Worm (Caenorhabditis elegans) whole organism, L1 larva: Measurements from ENCODE around the gene Y53G8B.2.

Experiments used
- C16A3.4 ChIP-seq: fragments of 150-350 bp; optimal IDR thresholded peaks from 2 replicates; lab custom pipeline; 2014; ENCODE audit warnings: missing biosample characterization, missing genetic modification characterization
- F16B12.6 ChIP-seq: fragments of 150-350 bp; optimal IDR thresholded peaks from 2 replicates; lab custom pipeline; 2014; ENCODE audit warnings: missing biosample characterization, missing genetic modification characterization
- Y116A8C.19 ChIP-seq: sonication (generic microtip); optimal IDR thresholded peaks from 2 replicates; lab custom pipeline; 2016; ENCODE audit warnings: missing compliant biosample characterization, missing genetic modification characterization, borderline replicate concordance
- ama-1 ChIP-seq: fragments of 150-350 bp; optimal IDR thresholded peaks from 2 replicates; lab custom pipeline; 2014
- ceh-8 ChIP-seq: fragments of 200-800 bp; sonication (Bioruptor generic); optimal IDR thresholded peaks from 2 replicates; lab custom pipeline; 2018; ENCODE audit warnings: mild to moderate bottlenecking, missing genetic modification characterization, moderate library complexity, missing compliant biosample characterization
- ceh-90 ChIP-seq: sonication (generic microtip); optimal IDR thresholded peaks from 2 replicates; lab custom pipeline; 2016; ENCODE audit warnings: missing genetic modification characterization, missing compliant biosample characterization
- dpl-1 ChIP-seq, 3 experiments: fragments of 150-350 bp in 2 of 3; sonication (generic microtip) in 1 of 3; optimal IDR thresholded peaks; 2 replicates each; lab custom pipeline; 2014 to 2017; ENCODE audit warnings: missing biosample characterization in 3 of 3, missing genetic modification characterization in 3 of 3, missing genetic modification reagents in 3 of 3
- dsc-1 ChIP-seq: sonication (generic microtip); optimal IDR thresholded peaks from 2 replicates; lab custom pipeline; 2016; ENCODE audit warnings: mild to moderate bottlenecking, missing genetic modification characterization, missing compliant biosample characterization
- efl-1 ChIP-seq, 4 experiments: fragments of 150-350 bp; optimal IDR thresholded peaks in 3 of 4; peaks in 1 of 4; 1 replicate in 1 of 4; 2 replicates in 3 of 4; lab custom pipeline; 2014; ENCODE audit warnings: missing biosample characterization in 2 of 4, missing genetic modification characterization in 2 of 4, missing genetic modification reagents in 2 of 4
- fkh-10 ChIP-seq: sonication (generic microtip); optimal IDR thresholded peaks from 2 replicates; lab custom pipeline; 2017; ENCODE audit warnings: missing biosample characterization, missing genetic modification reagents, missing genetic modification characterization
- fkh-4 ChIP-seq: sonication (generic microtip); optimal IDR thresholded peaks from 2 replicates; lab custom pipeline; 2016; ENCODE audit warnings: missing compliant biosample characterization, missing genetic modification characterization, borderline replicate concordance
- fkh-8 ChIP-seq: sonication (generic microtip); optimal IDR thresholded peaks from 2 replicates; lab custom pipeline; 2016; ENCODE audit warnings: mild to moderate bottlenecking, missing genetic modification characterization, missing compliant biosample characterization
- hlh-17 ChIP-seq: fragments of 200-800 bp; sonication (Bioruptor generic); optimal IDR thresholded peaks from 2 replicates; lab custom pipeline; 2018; ENCODE audit warnings: missing genetic modification characterization, mild to moderate bottlenecking, missing compliant biosample characterization, moderate library complexity, borderline replicate concordance
- hlh-4 ChIP-seq: sonication (generic microtip); optimal IDR thresholded peaks from 2 replicates; lab custom pipeline; 2016; ENCODE audit warnings: mild to moderate bottlenecking, missing genetic modification characterization, missing compliant biosample characterization
- isw-1 ChIP-seq: fragments of 200-800 bp; sonication (Bioruptor generic); IDR thresholded peaks from 2 replicates; pipeline ENCODE4 v1.3.6; 2022; ENCODE audit warnings: missing genetic modification characterization, missing compliant biosample characterization
- jun-1 ChIP-seq: fragments of 150-350 bp; optimal IDR thresholded peaks from 2 replicates; lab custom pipeline; 2014; ENCODE audit warnings: missing biosample characterization, missing genetic modification reagents, missing genetic modification characterization
- lin-14 ChIP-seq: fragments of 200-800 bp; sonication (Bioruptor generic); optimal IDR thresholded peaks from 2 replicates; lab custom pipeline; 2018; ENCODE audit warnings: mild to moderate bottlenecking, missing genetic modification characterization, moderate library complexity, missing compliant biosample characterization
- lin-15B ChIP-seq: fragments of 150-350 bp; sonication (generic microtip); optimal IDR thresholded peaks from 3 replicates; lab custom pipeline; 2014; ENCODE audit warnings: missing biosample characterization, missing genetic modification characterization
- lir-3 ChIP-seq: sonication (generic microtip); optimal IDR thresholded peaks from 2 replicates; lab custom pipeline; 2016; ENCODE audit warnings: mild to moderate bottlenecking, missing genetic modification characterization, moderate library complexity, missing compliant biosample characterization; ENCODE audit not compliant: poor library complexity
- nhr-11 ChIP-seq: fragments of 150-350 bp; optimal IDR thresholded peaks from 2 replicates; lab custom pipeline; 2014; ENCODE audit warnings: missing biosample characterization, missing genetic modification characterization
- nhr-12 ChIP-seq: sonication (generic microtip); optimal IDR thresholded peaks from 2 replicates; lab custom pipeline; 2017; ENCODE audit warnings: missing biosample characterization, missing genetic modification characterization
- nhr-20 ChIP-seq: sonication (generic microtip); optimal IDR thresholded peaks from 2 replicates; lab custom pipeline; 2016; ENCODE audit warnings: mild to moderate bottlenecking, missing genetic modification characterization, missing compliant biosample characterization
- nhr-237 ChIP-seq: fragments of 150-350 bp; optimal IDR thresholded peaks from 2 replicates; lab custom pipeline; 2014; ENCODE audit warnings: missing biosample characterization, missing genetic modification characterization
- nhr-47 ChIP-seq: sonication (generic microtip); optimal IDR thresholded peaks from 2 replicates; lab custom pipeline; 2016; ENCODE audit warnings: mild to moderate bottlenecking, missing genetic modification characterization, moderate library complexity, missing compliant biosample characterization
- nhr-71 ChIP-seq: sonication (generic microtip); optimal IDR thresholded peaks from 2 replicates; lab custom pipeline; 2016; ENCODE audit warnings: mild to moderate bottlenecking, missing genetic modification characterization, moderate library complexity, missing compliant biosample characterization
- nhr-77 ChIP-seq: fragments of 150-350 bp; optimal IDR thresholded peaks from 2 replicates; lab custom pipeline; 2014; ENCODE audit warnings: missing biosample characterization, missing genetic modification characterization
- nhr-90 ChIP-seq: sonication (generic microtip); optimal IDR thresholded peaks from 2 replicates; lab custom pipeline; 2016; ENCODE audit warnings: mild to moderate bottlenecking, missing genetic modification characterization, missing compliant biosample characterization; ENCODE audit not compliant: poor library complexity
- pax-3 ChIP-seq: fragments of 200-800 bp; sonication (Bioruptor generic); optimal IDR thresholded peaks from 2 replicates; lab custom pipeline; 2018; ENCODE audit warnings: mild to moderate bottlenecking, missing genetic modification characterization, moderate library complexity, missing compliant biosample characterization
- pqm-1 ChIP-seq: sonication (generic microtip); optimal IDR thresholded peaks from 3 replicates; lab custom pipeline; 2017; ENCODE audit warnings: missing biosample characterization, missing genetic modification characterization
- rnt-1 ChIP-seq: sonication (generic microtip); optimal IDR thresholded peaks from 2 replicates; lab custom pipeline; 2016; ENCODE audit warnings: mild to moderate bottlenecking, missing genetic modification characterization, moderate library complexity, missing compliant biosample characterization
- snpc-4 ChIP-seq: fragments of 150-350 bp; optimal IDR thresholded peaks from 2 replicates; lab custom pipeline; 2014; ENCODE audit warnings: missing biosample characterization, missing genetic modification characterization
- sptf-1 ChIP-seq: fragments of 150-350 bp; optimal IDR thresholded peaks from 2 replicates; lab custom pipeline; 2014; ENCODE audit warnings: missing biosample characterization, missing genetic modification characterization
- tbx-2 ChIP-seq: sonication (generic microtip); optimal IDR thresholded peaks from 2 replicates; lab custom pipeline; 2016; ENCODE audit warnings: missing genetic modification characterization, missing compliant biosample characterization
- tlp-1 ChIP-seq: fragments of 150-350 bp; optimal IDR thresholded peaks from 2 replicates; lab custom pipeline; 2014; ENCODE audit warnings: missing biosample characterization, missing genetic modification characterization
- unc-86 ChIP-seq: sonication (generic microtip); optimal IDR thresholded peaks from 2 replicates; lab custom pipeline; 2016; ENCODE audit warnings: missing genetic modification characterization, missing compliant biosample characterization
- unc-98 ChIP-seq: fragments of 200-800 bp; sonication (Bioruptor generic); IDR thresholded peaks from 2 replicates; pipeline ENCODE4 v1.3.6; 2022; ENCODE audit warnings: missing genetic modification characterization, missing compliant biosample characterization
- vab-15 ChIP-seq: sonication (generic microtip); optimal IDR thresholded peaks from 2 replicates; lab custom pipeline; 2017; ENCODE audit warnings: missing genotype, mild to moderate bottlenecking, missing genetic modification characterization, missing compliant biosample characterization
- ztf-11 ChIP-seq, 2 experiments: sonication (generic microtip); optimal IDR thresholded peaks; 2 replicates each; lab custom pipeline; 2016 to 2017; ENCODE audit warnings: missing genetic modification characterization in 2 of 2, missing biosample characterization in 1 of 2, missing compliant biosample characterization in 1 of 2
- ztf-4 ChIP-seq: fragments of 150-350 bp; optimal IDR thresholded peaks from 2 replicates; lab custom pipeline; 2014; ENCODE audit warnings: missing biosample characterization, missing genetic modification characterization

Y53G8B.2 gene

DNA sequence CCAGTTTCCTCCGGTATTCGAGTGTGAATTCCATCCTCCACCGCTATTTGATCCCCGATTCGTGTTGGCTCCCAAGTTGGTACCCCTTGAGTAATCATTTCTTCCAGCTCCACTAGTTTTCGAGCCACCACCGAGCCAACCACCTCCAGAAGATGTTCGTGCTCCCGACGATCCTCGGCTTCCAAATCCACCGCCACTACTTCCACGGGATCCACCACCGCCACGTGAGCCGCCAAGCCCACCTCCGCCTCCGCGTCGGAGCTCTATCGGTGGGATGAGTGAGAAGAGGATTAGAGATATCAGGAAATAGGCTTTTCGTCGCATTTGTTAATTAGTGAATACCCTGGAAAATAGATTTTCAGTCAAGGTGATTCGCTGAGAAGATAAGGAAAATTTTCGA lies 39.8 kb downstream of the Y53G8B.2 start, which contains the start of gene H06I04.6:
H06I04.6 (minus strand) TSS at position 345 of the 400 bp plus-strand sequence.
- TF ChIP-seq lin-15B (tag; lab: Kevin White, UChicago), result no peak
- no peak for TF ChIP-seq pqm-1 (tag; lab: Kevin White, UChicago)
- TF ChIP-seq C16A3.4 (tag; lab: Kevin White, UChicago), result no peak
- TF ChIP-seq lin-14 (GFP tag; lab: Kevin White, UChicago), result no peak
- no peak for TF ChIP-seq nhr-47 (tag; lab: Kevin White, UChicago)
- no peak for TF ChIP-seq nhr-11 (tag; lab: Kevin White, UChicago)
- TF ChIP-seq, all 84 proteins: peak for 0

DNA sequence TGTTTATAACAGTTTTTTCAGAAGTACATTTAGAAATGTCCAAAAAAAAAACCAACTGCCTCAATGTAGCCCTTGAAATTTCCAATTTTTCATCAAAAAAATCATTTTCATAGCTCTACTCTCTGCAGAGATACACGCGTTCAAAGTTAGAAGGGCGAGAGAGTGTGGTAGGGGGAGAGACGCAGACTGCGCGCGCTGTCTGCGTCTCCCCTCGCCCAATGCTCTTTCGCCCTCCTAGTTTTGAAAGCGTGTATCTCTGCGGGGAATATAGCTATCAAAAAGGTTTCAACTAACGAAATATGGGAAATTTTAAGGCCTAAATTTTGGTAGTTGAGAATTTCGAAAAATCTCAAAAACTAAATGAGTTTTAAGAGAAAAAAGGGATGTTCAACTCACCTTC lies 40.2 kb downstream of the Y53G8B.2 start:
- TF ChIP-seq jun-1 (tag; lab: Kevin White, UChicago) (no peak), nhr-71 (tag; lab: Kevin White, UChicago) (no peak), unc-98 (no peak), isw-1 (GFP tag; lab: Robert Waterston, UW) (no peak), hlh-4 (tag; lab: Kevin White, UChicago) (no peak), nhr-90 (no peak), fkh-10 (no peak), ztf-11 (tag; optimal IDR thresholded peaks at IDR 0.05; lab: Kevin White, UChicago) (no peak), pax-3 (no peak), dsc-1 (tag; lab: Kevin White, UChicago) (no peak)
- TF ChIP-seq, all 84 proteins: peak for 0

DNA sequence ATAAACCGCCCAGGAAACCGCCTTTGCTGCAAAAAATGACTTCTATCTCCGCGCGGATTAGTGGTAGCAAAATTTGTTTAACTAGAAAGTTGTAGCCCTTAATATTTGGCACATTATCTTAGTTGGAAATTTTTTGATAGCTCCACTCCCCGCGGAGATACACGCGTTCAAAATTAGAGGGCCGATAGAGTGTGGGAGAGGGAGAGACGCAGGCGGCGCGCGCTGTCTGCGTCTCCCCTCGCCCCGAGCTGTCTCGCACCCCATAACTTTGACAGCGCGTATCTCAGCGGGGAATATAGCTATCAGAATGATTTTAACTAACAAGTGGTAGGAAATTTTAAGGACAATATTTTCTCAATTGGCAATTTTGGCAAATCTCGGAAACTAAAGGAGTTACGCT lies 40.7 kb downstream of the Y53G8B.2 start:
- no peak for TF ChIP-seq fkh-4 (tag; lab: Kevin White, UChicago)
- no peak for TF ChIP-seq ztf-11 (tag; optimal IDR thresholded peaks at IDR 0.05; lab: Kevin White, UChicago)
- no peak for TF ChIP-seq ceh-90 (tag; lab: Kevin White, UChicago)
- no peak for TF ChIP-seq ceh-8 (GFP tag; lab: Kevin White, UChicago)
- TF ChIP-seq F16B12.6 (tag; lab: Kevin White, UChicago), result no peak
- TF ChIP-seq fkh-8 (tag; lab: Kevin White, UChicago), result no peak
- no peak for TF ChIP-seq lir-3 (tag; lab: Kevin White, UChicago)
- no peak for TF ChIP-seq rnt-1 (tag; lab: Kevin White, UChicago)
- TF ChIP-seq hlh-17, result no peak
- no peak for TF ChIP-seq ztf-4 (tag; lab: Kevin White, UChicago)
- TF ChIP-seq nhr-11 (tag; lab: Kevin White, UChicago), result no peak
- TF ChIP-seq snpc-4 (tag; lab: Kevin White, UChicago), result no peak
- no peak for TF ChIP-seq tlp-1 (tag; lab: Kevin White, UChicago)
- no peak for TF ChIP-seq nhr-20
- TF ChIP-seq jun-1 (tag; lab: Kevin White, UChicago), result no peak
- no peak for TF ChIP-seq efl-1 (optimal IDR thresholded peaks at IDR 0.05; lab: Kevin White, UChicago)
- no peak for TF ChIP-seq efl-1 (GFP tag; optimal IDR thresholded peaks at IDR 0.05 in 1 of 2; lab: Kevin White, UChicago)
- no peak for TF ChIP-seq nhr-77 (tag; lab: Kevin White, UChicago)
- no peak for TF ChIP-seq fkh-10
- TF ChIP-seq unc-98, result no peak

- TF ChIP-seq nhr-12 (no peak), unc-86 (tag; lab: Kevin White, UChicago) (no peak), hlh-17 (no peak), dpl-1 (GFP tag; optimal IDR thresholded peaks at IDR 0.05; lab: Kevin White, UChicago) (no peak), lin-15B (tag; lab: Kevin White, UChicago) (no peak), hlh-4 (tag; lab: Kevin White, UChicago) (no peak), lin-14 (GFP tag; lab: Kevin White, UChicago) (no peak), nhr-237 (tag; lab: Kevin White, UChicago) (no peak), sptf-1 (tag; lab: Kevin White, UChicago) (no peak), isw-1 (GFP tag; lab: Robert Waterston, UW) (no peak), rnt-1 (tag; lab: Kevin White, UChicago) (no peak), ama-1 (lab: Kevin White, UChicago) (no peak), vab-15 (tag; lab: Kevin White, UChicago) (no peak), Y116A8C.19 (no peak), lir-3 (tag; lab: Kevin White, UChicago) (no peak), unc-98 (no peak), tbx-2 (tag; lab: Kevin White, UChicago) (no peak)
Measured at ce11 chrIII:3061289-3061688, 42.5 kb downstream of the Y53G8B.2 start.
